Fruit fly (Drosophila melanogaster) whole organism: ENCODE data around the gene Taf9.

Experiments used
- CG8478 ChIP-seq: fragments of >200 bp; optimal IDR thresholded peaks from 2 replicates; lab custom pipeline; 2018; ENCODE audit warnings: inconsistent platforms
- Dll ChIP-seq: fragments of >200 bp; optimal IDR thresholded peaks from 2 replicates; lab custom pipeline; 2017
- EcR ChIP-seq, 2 experiments: fragments of >200 bp; optimal IDR thresholded peaks; 2 replicates each; lab custom pipeline; 2017; ENCODE audit warnings: missing biosample characterization in 2 of 2, missing genetic modification characterization in 2 of 2, missing genetic modification reagents in 2 of 2
- pan ChIP-seq: fragments of >200 bp; optimal IDR thresholded peaks from 2 replicates; lab custom pipeline; 2017
- psq ChIP-seq: fragments of >200 bp; optimal IDR thresholded peaks from 2 replicates; lab custom pipeline; 2017
- usp ChIP-seq: fragments of >200 bp; optimal IDR thresholded peaks from 2 replicates; lab custom pipeline; 2017; ENCODE audit warnings: missing biosample characterization, missing genetic modification characterization, mixed read lengths

DNA sequence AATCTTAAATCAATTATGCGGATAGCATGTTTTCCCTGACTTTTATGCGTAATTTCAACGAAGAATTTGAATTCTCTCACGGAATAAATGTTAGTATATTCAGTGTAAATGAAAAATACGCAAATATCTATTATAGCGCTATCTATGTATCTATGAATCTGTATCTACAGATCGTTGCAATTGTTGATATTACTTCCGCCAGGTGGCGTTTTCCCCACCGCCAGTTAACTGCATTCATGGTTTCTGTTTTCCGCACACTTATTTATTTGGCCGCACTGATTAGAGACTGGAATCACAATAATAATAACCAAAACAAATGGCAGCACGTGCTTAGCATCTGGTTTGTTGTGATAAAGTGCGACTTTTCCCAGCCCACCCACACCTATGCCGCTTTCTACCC, 40.8 kb downstream of the Taf9 start:
- TF ChIP-seq CG8478 (lab: Kevin White, UChicago) (no peak), usp (no peak), pan (no peak), psq (lab: Kevin White, UChicago) (no peak), EcR (GFP tag; optimal IDR thresholded peaks at IDR 0.05; lab: Kevin White, UChicago) (no peak), Dll (lab: Kevin White, UChicago) (no peak)
